Worm (Caenorhabditis elegans) whole organism, late embryonic: ENCODE measurements around the gene snb-7.
A peak's percentile ranks its signal among the peaks of the same experiment; 100 is the strongest.

Experiments
- C08G9.2 ChIP-seq: sonication (generic microtip); optimal IDR thresholded peaks from 2 replicates; lab custom pipeline; 2016; ENCODE audit warnings: mild to moderate bottlenecking, missing genetic modification characterization, moderate library complexity, missing compliant biosample characterization
- K02D7.2 ChIP-seq: sonication (generic microtip); optimal IDR thresholded peaks from 2 replicates; lab custom pipeline; 2017; ENCODE audit warnings: mild to moderate bottlenecking, missing genetic modification characterization, missing compliant biosample characterization
- ahr-1 ChIP-seq: sonication (generic microtip); optimal IDR thresholded peaks from 2 replicates; lab custom pipeline; 2016; ENCODE audit warnings: missing genetic modification characterization, missing compliant biosample characterization
- ceh-14 ChIP-seq: sonication (generic microtip); optimal IDR thresholded peaks from 2 replicates; lab custom pipeline; 2016; ENCODE audit warnings: missing genotype, missing genetic modification characterization, missing compliant biosample characterization
- ceh-19 ChIP-seq: fragments of 200-800 bp; sonication (Bioruptor generic); optimal IDR thresholded peaks from 2 replicates; lab custom pipeline; 2018; ENCODE audit warnings: mild to moderate bottlenecking, missing genetic modification characterization, missing compliant biosample characterization
- ceh-2 ChIP-seq: sonication (generic microtip); optimal IDR thresholded peaks from 2 replicates; lab custom pipeline; 2016; ENCODE audit warnings: missing genotype, missing genetic modification characterization, missing compliant biosample characterization
- ceh-22 ChIP-seq: sonication (generic microtip); optimal IDR thresholded peaks from 2 replicates; lab custom pipeline; 2017; ENCODE audit warnings: missing biosample characterization, missing genetic modification characterization
- ceh-30 ChIP-seq: fragments of 150-350 bp; optimal IDR thresholded peaks from 2 replicates; lab custom pipeline; 2014; ENCODE audit warnings: missing biosample characterization, missing genetic modification characterization
- ceh-31 ChIP-seq: sonication (generic microtip); optimal IDR thresholded peaks from 2 replicates; lab custom pipeline; 2016; ENCODE audit warnings: missing genetic modification characterization, missing compliant biosample characterization
- ceh-45 ChIP-seq: fragments of 200-800 bp; sonication (Bioruptor generic); IDR thresholded peaks from 2 replicates; pipeline ENCODE4 v1.3.6; 2022; ENCODE audit warnings: missing genetic modification reagents, missing genetic modification characterization, missing compliant biosample characterization
- ceh-48 ChIP-seq: sonication (generic microtip); optimal IDR thresholded peaks from 2 replicates; lab custom pipeline; 2016; ENCODE audit warnings: missing genetic modification characterization, inconsistent platforms, missing compliant biosample characterization
- fax-1 ChIP-seq: sonication (generic microtip); optimal IDR thresholded peaks from 2 replicates; lab custom pipeline; 2016; ENCODE audit warnings: missing genotype, missing genetic modification characterization, missing compliant biosample characterization
- fkh-6 ChIP-seq: sonication (generic microtip); optimal IDR thresholded peaks from 2 replicates; lab custom pipeline; 2016; ENCODE audit warnings: missing genetic modification characterization, missing compliant biosample characterization
- hlh-13 ChIP-seq: fragments of 200-800 bp; sonication (Bioruptor generic); optimal IDR thresholded peaks from 2 replicates; lab custom pipeline; 2018; ENCODE audit warnings: mild to moderate bottlenecking, missing genetic modification characterization, missing compliant biosample characterization
- hlh-6 ChIP-seq: sonication (generic microtip); optimal IDR thresholded peaks from 2 replicates; lab custom pipeline; 2016; ENCODE audit warnings: missing genotype, missing genetic modification characterization, missing compliant biosample characterization
- hlh-8 ChIP-seq: sonication (generic microtip); optimal IDR thresholded peaks from 2 replicates; lab custom pipeline; 2016; ENCODE audit warnings: missing genotype, missing genetic modification characterization, missing compliant biosample characterization
- madf-2 ChIP-seq: sonication (generic microtip); optimal IDR thresholded peaks from 2 replicates; lab custom pipeline; 2017; ENCODE audit warnings: missing genetic modification characterization, missing compliant biosample characterization
- mec-3 ChIP-seq: sonication (generic microtip); optimal IDR thresholded peaks from 2 replicates; lab custom pipeline; 2016; ENCODE audit warnings: borderline replicate concordance, missing genetic modification characterization, missing compliant biosample characterization
- nfya-1 ChIP-seq: sonication (generic microtip); optimal IDR thresholded peaks from 2 replicates; lab custom pipeline; 2017; ENCODE audit warnings: missing genetic modification characterization, mild to moderate bottlenecking, missing compliant biosample characterization, antibody characterized with exemption, moderate library complexity
- nhr-232 ChIP-seq: sonication (generic microtip); optimal IDR thresholded peaks from 2 replicates; lab custom pipeline; 2016; ENCODE audit warnings: missing genetic modification characterization, missing compliant biosample characterization
- pag-3 ChIP-seq: sonication (generic microtip); optimal IDR thresholded peaks from 2 replicates; lab custom pipeline; 2016; ENCODE audit warnings: missing compliant biosample characterization, missing genetic modification characterization, borderline replicate concordance
- pax-1 ChIP-seq: fragments of 150-350 bp; optimal IDR thresholded peaks from 2 replicates; lab custom pipeline; 2014; ENCODE audit warnings: missing biosample characterization, missing genetic modification characterization
- pha-2 ChIP-seq: sonication (generic microtip); optimal IDR thresholded peaks from 2 replicates; lab custom pipeline; 2017; ENCODE audit warnings: mild to moderate bottlenecking, missing genetic modification characterization, missing compliant biosample characterization
- pqm-1 ChIP-seq: sonication (generic microtip); optimal IDR thresholded peaks from 2 replicates; lab custom pipeline; 2016; ENCODE audit warnings: missing genetic modification characterization, missing compliant biosample characterization
- pros-1 ChIP-seq: fragments of 150-350 bp; optimal IDR thresholded peaks from 2 replicates; lab custom pipeline; 2014; ENCODE audit warnings: missing biosample characterization, missing genetic modification reagents, missing genetic modification characterization
- ref-2 ChIP-seq: sonication (generic microtip); optimal IDR thresholded peaks from 2 replicates; lab custom pipeline; 2016; ENCODE audit warnings: missing genetic modification characterization, missing compliant biosample characterization
- rnt-1 ChIP-seq: sonication (generic microtip); optimal IDR thresholded peaks from 2 replicates; lab custom pipeline; 2016; ENCODE audit warnings: missing genetic modification characterization, missing compliant biosample characterization
- sdc-2 ChIP-seq: sonication (generic microtip); optimal IDR thresholded peaks from 2 replicates; lab custom pipeline; 2016; ENCODE audit warnings: missing genotype, missing genetic modification characterization, missing compliant biosample characterization
- sox-2 ChIP-seq: fragments of 200-800 bp; sonication (Bioruptor generic); IDR thresholded peaks from 2 replicates; pipeline ENCODE4 v1.3.6; 2022; ENCODE audit warnings: missing genetic modification reagents, missing genetic modification characterization, missing compliant biosample characterization
- sox-4 ChIP-seq: sonication (generic microtip); optimal IDR thresholded peaks from 2 replicates; lab custom pipeline; 2017; ENCODE audit warnings: mild to moderate bottlenecking, missing genetic modification characterization, inconsistent platforms, missing compliant biosample characterization
- tbx-2 ChIP-seq: sonication (generic microtip); optimal IDR thresholded peaks from 2 replicates; lab custom pipeline; 2016; ENCODE audit warnings: missing genetic modification characterization, missing compliant biosample characterization
- tbx-7 ChIP-seq: sonication (generic microtip); optimal IDR thresholded peaks from 2 replicates; lab custom pipeline; 2016; ENCODE audit warnings: missing genotype, missing genetic modification characterization, missing compliant biosample characterization
- ttx-3 ChIP-seq: sonication (generic microtip); optimal IDR thresholded peaks from 2 replicates; lab custom pipeline; 2016; ENCODE audit warnings: missing genetic modification reagents, missing genetic modification characterization, missing compliant biosample characterization
- unc-3 ChIP-seq, 2 experiments: fragments of 200-800 bp in 1 of 2; sonication (Bioruptor generic) in 1 of 2; sonication (generic microtip) in 1 of 2; conservative IDR thresholded peaks in 1 of 2; optimal IDR thresholded peaks in 1 of 2; 2 replicates each; pipeline versions ENCODE4 v1.3.6 to Lab custom; 2016 to 2022; ENCODE audit warnings: missing compliant biosample characterization in 2 of 2, missing genetic modification characterization in 2 of 2, missing genetic modification reagents in 1 of 2
- unc-42 ChIP-seq: sonication (generic microtip); optimal IDR thresholded peaks from 2 replicates; lab custom pipeline; 2016; ENCODE audit warnings: missing genotype, missing genetic modification characterization, missing compliant biosample characterization
- ztf-16 ChIP-seq: sonication (generic microtip); optimal IDR thresholded peaks from 2 replicates; lab custom pipeline; 2017; ENCODE audit warnings: missing genetic modification characterization, missing compliant biosample characterization

The snb-7 gene

ce11 chrIV:12583181-12583580, 22.5 kb downstream of the snb-7 start:
- TF ChIP-seq ceh-31 (tag; lab: Kevin White, UChicago) (peak; percentile 21), ttx-3 (tag; lab: Kevin White, UChicago) (no peak), unc-42 (tag; lab: Kevin White, UChicago) (peak; percentile 60)
- TF ChIP-seq, all 69 proteins: peak for 2

- TF ChIP-seq pqm-1 (tag; lab: Kevin White, UChicago) (no peak), hlh-8 (tag; lab: Kevin White, UChicago) (no peak), K02D7.2 (tag; lab: Kevin White, UChicago) (no peak), sdc-2 (peak; percentile 27), unc-42 (tag; lab: Kevin White, UChicago) (peak; percentile 68), sox-2 (GFP tag; lab: Robert Waterston, UW) (no peak), ceh-22 (no peak), nfya-1 (peak; percentile 42), ceh-31 (tag; lab: Kevin White, UChicago) (peak; percentile 74), hlh-6 (tag; lab: Kevin White, UChicago) (no peak), fkh-6 (tag; lab: Kevin White, UChicago) (peak; percentile 4), ceh-19 (GFP tag; lab: Kevin White, UChicago) (peak; percentile 48), ceh-14 (tag; lab: Kevin White, UChicago) (no peak), tbx-2 (tag; lab: Kevin White, UChicago) (peak; percentile 38), ceh-48 (tag; lab: Kevin White, UChicago) (peak; percentile 49)
- TF ChIP-seq, all 69 proteins: peak for 8
Measured at ce11 chrIV:12584146-12584545, 23.5 kb downstream of the snb-7 start.

ce11 chrIV:12585966-12586365, 25.3 kb downstream of the snb-7 start, which contains the start of gene K08E7.8:
Gene K08E7.8 (minus strand): TSS chrIV:12586066.
- TF ChIP-seq ahr-1 (tag; lab: Kevin White, UChicago) (no peak), hlh-13 (GFP tag; lab: Kevin White, UChicago) (no peak), nhr-232 (tag; lab: Kevin White, UChicago) (no peak), pax-1 (tag; lab: Kevin White, UChicago) (no peak), ceh-14 (tag; lab: Kevin White, UChicago) (no peak), ceh-30 (tag; lab: Kevin White, UChicago) (no peak), fax-1 (no peak), pqm-1 (tag; lab: Kevin White, UChicago) (no peak), sox-4 (tag; lab: Kevin White, UChicago) (no peak), ztf-16 (tag; lab: Kevin White, UChicago) (no peak), pag-3 (tag; lab: Kevin White, UChicago) (no peak), ceh-19 (GFP tag; lab: Kevin White, UChicago) (no peak), pros-1 (tag; lab: Kevin White, UChicago) (no peak), C08G9.2 (no peak), pha-2 (tag; lab: Kevin White, UChicago) (no peak), mec-3 (tag; lab: Kevin White, UChicago) (no peak)

ce11 chrIV:12590373-12590772, 29.7 kb downstream of the snb-7 start, which contains the start of gene cul-6:
Gene cul-6 (minus strand): TSS chrIV:12590451.
- no peak for TF ChIP-seq ref-2 (tag; lab: Kevin White, UChicago)
- no peak for TF ChIP-seq tbx-7 (tag; lab: Kevin White, UChicago)
- no peak for TF ChIP-seq unc-42 (tag; lab: Kevin White, UChicago)
- TF ChIP-seq pqm-1 (tag; lab: Kevin White, UChicago): no peak
- no peak for TF ChIP-seq unc-3 (GFP tag; conservative IDR thresholded peaks at IDR 0.05; lab: Robert Waterston, UW)
- TF ChIP-seq unc-3 (tag; optimal IDR thresholded peaks at IDR 0.05; lab: Kevin White, UChicago): no peak
- no peak for TF ChIP-seq ceh-45 (GFP tag; lab: Robert Waterston, UW)
- TF ChIP-seq madf-2 (tag; lab: Kevin White, UChicago): no peak
- no peak for TF ChIP-seq hlh-8 (tag; lab: Kevin White, UChicago)
- TF ChIP-seq ceh-2 (tag; lab: Kevin White, UChicago): no peak
- TF ChIP-seq ceh-30 (tag; lab: Kevin White, UChicago): no peak
- no peak for TF ChIP-seq rnt-1 (tag; lab: Kevin White, UChicago)
- no peak for TF ChIP-seq mec-3 (tag; lab: Kevin White, UChicago)
